Worm (Caenorhabditis elegans) whole organism, L4 larva: ENCODE measurements around the gene enee-1.
A peak's percentile ranks its signal among the peaks of the same experiment; 100 is the strongest.

Source experiments
- Y48G9A.11 ChIP-seq: fragments of 200-800 bp; sonication (Bioruptor generic); IDR thresholded peaks from 2 replicates; pipeline ENCODE4 v1.3.6; 2022; ENCODE audit warnings: missing genetic modification reagents, missing genetic modification characterization, missing compliant biosample characterization
- aha-1 ChIP-seq: fragments of 150-350 bp; peaks from one replicate; lab custom pipeline; 2014; ENCODE audit warnings: missing biosample characterization, missing genetic modification characterization
- ces-1 ChIP-seq: fragments of 150-350 bp; sonication (generic microtip); optimal IDR thresholded peaks from 4 replicates; lab custom pipeline; 2014; ENCODE audit warnings: missing biosample characterization, missing genetic modification reagents, missing genetic modification characterization
- ctbp-1 ChIP-seq: fragments of 200-800 bp; sonication (Bioruptor generic); IDR thresholded peaks from 2 replicates; pipeline ENCODE4 v1.3.6; 2022; ENCODE audit warnings: missing genetic modification reagents, missing genetic modification characterization, missing compliant biosample characterization
- daf-19 ChIP-seq: fragments of 200-800 bp; sonication (Bioruptor generic); conservative IDR thresholded peaks from 2 replicates; pipeline ENCODE4 v1.3.6; 2022; ENCODE audit warnings: missing genetic modification characterization, missing compliant biosample characterization
- egl-43 ChIP-seq: fragments of 200-800 bp; sonication (Bioruptor generic); IDR thresholded peaks from 2 replicates; pipeline ENCODE4 v1.3.6; 2022; ENCODE audit warnings: missing genetic modification reagents, missing genetic modification characterization, missing compliant biosample characterization
- fkh-10 ChIP-seq: fragments of 150-350 bp; optimal IDR thresholded peaks from 2 replicates; lab custom pipeline; 2014; ENCODE audit warnings: missing biosample characterization, missing genetic modification reagents, missing genetic modification characterization
- lin-1 ChIP-seq: fragments of 200-800 bp; sonication (Bioruptor generic); IDR thresholded peaks from 2 replicates; pipeline ENCODE4 v1.3.6; 2022; ENCODE audit warnings: missing genetic modification reagents, missing genetic modification characterization, missing compliant biosample characterization
- lin-38 ChIP-seq: fragments of 200-800 bp; sonication (Bioruptor generic); IDR thresholded peaks from 2 replicates; pipeline ENCODE4 v1.3.6; 2022; ENCODE audit warnings: missing genetic modification reagents, missing genetic modification characterization, missing compliant biosample characterization
- madf-5 ChIP-seq, 2 experiments: fragments of 200-800 bp; sonication (Bioruptor generic); IDR thresholded peaks; 2 replicates each; pipeline ENCODE4 v1.3.6; 2022; ENCODE audit warnings: missing compliant biosample characterization in 2 of 2, missing genetic modification characterization in 2 of 2
- mdl-1 ChIP-seq, 2 experiments: fragments of 150-350 bp in 1 of 2; sonication (generic microtip) in 1 of 2; optimal IDR thresholded peaks; 2 replicates each; lab custom pipeline; 2014 to 2017; ENCODE audit warnings: missing biosample characterization in 2 of 2, missing genetic modification characterization in 2 of 2
- mxl-3 ChIP-seq: fragments of 200-800 bp; sonication (Bioruptor generic); optimal IDR thresholded peaks from 2 replicates; lab custom pipeline; 2018; ENCODE audit warnings: mild to moderate bottlenecking, missing genetic modification characterization, missing compliant biosample characterization
- nhr-28 ChIP-seq: fragments of 150-350 bp; optimal IDR thresholded peaks from 2 replicates; lab custom pipeline; 2014; ENCODE audit warnings: missing biosample characterization, missing genetic modification characterization
- skn-1 ChIP-seq: fragments of 150-350 bp; optimal IDR thresholded peaks from 2 replicates; lab custom pipeline; 2014; ENCODE audit warnings: missing biosample characterization, missing genetic modification characterization
- tag-97 ChIP-seq: fragments of 200-800 bp; sonication (Bioruptor generic); IDR thresholded peaks from 2 replicates; pipeline ENCODE4 v1.3.6; 2022; ENCODE audit warnings: missing genetic modification characterization, missing compliant biosample characterization
- zfp-2 ChIP-seq: sonication (generic microtip); optimal IDR thresholded peaks from 2 replicates; lab custom pipeline; 2016; ENCODE audit warnings: mild to moderate bottlenecking, missing genetic modification characterization, missing compliant biosample characterization
- ztf-7 ChIP-seq: fragments of 150-350 bp; optimal IDR thresholded peaks from 2 replicates; lab custom pipeline; 2014; ENCODE audit warnings: missing biosample characterization, missing genetic modification characterization

enee-1 gene

ce11 chrII:73329-73728 is 48.9 kb downstream of the enee-1 start:
- TF ChIP-seq skn-1 (tag; lab: Kevin White, UChicago) (no peak), lin-1 (no peak), daf-19 (GFP tag; lab: Robert Waterston, UW) (no peak), fkh-10 (GFP tag; lab: Kevin White, UChicago) (peak; percentile 94), lin-38 (GFP tag; lab: Robert Waterston, UW) (no peak), ctbp-1 (GFP tag; lab: Robert Waterston, UW) (peak; percentile 57; the same call in 1 of the 2 replicates), nhr-28 (tag; lab: Kevin White, UChicago) (no peak), ces-1 (GFP tag; lab: Kevin White, UChicago) (peak; percentile 75)

ce11 chrII:73892-74291 is 49.4 kb downstream of the enee-1 start:
- TF ChIP-seq tag-97 (GFP tag; lab: Robert Waterston, UW) (no peak), ztf-7 (no peak), mdl-1 (tag; optimal IDR thresholded peaks at IDR 0.05; lab: Kevin White, UChicago) (no peak), ces-1 (GFP tag; lab: Kevin White, UChicago) (peak; percentile 26), zfp-2 (tag; lab: Kevin White, UChicago) (no peak), ctbp-1 (GFP tag; lab: Robert Waterston, UW) (no peak), egl-43 (GFP tag; lab: Robert Waterston, UW) (no peak), madf-5 (GFP tag; IDR thresholded peaks at IDR 0.05; lab: Robert Waterston, UW) (no peak), mxl-3 (no peak), Y48G9A.11 (GFP tag; lab: Robert Waterston, UW) (no peak), aha-1 (tag; lab: Kevin White, UChicago) (peak; percentile 86)
- TF ChIP-seq, all 104 proteins: peak for 2
